Worm (Caenorhabditis elegans): ENCODE results near the gene syd-9.

DNA sequence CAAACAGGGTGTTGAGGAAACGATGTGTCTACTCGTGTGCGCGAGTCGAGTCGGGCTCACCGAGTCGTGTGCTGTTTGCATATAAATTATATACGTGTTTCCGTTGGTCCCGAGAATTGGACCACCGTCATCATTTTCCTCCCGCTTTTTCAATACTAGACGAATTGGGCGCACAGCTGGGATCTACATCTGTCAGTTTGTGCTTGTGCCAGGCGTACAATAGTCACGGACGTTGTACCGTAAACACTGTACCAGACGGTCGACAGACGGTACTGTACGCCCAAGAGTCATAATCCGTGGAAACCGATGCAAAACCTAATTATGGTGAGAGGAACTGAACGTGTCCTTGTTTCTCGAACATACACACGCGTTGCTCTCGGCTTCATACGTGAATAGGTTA, 8.7 kb upstream of the syd-9 start:
- TF ChIP-seq snpc-4 (tag; optimal IDR thresholded peaks at IDR 0.05) (no peak), nhr-25 (tag; optimal IDR thresholded peaks at IDR 0.05) (no peak), ZK546.5 (tag; optimal IDR thresholded peaks at IDR 0.05) (no peak), ama-1 (optimal IDR thresholded peaks at IDR 0.05) (no peak), ztf-11 (tag; optimal IDR thresholded peaks at IDR 0.05) (no peak), nhr-11 (tag; optimal IDR thresholded peaks at IDR 0.05) (no peak), zag-1 (tag; optimal IDR thresholded peaks at IDR 0.05) (no peak), nhr-237 (tag; optimal IDR thresholded peaks at IDR 0.05) (no peak), ceh-82 (tag; optimal IDR thresholded peaks at IDR 0.05) (no peak), elt-1 (tag; optimal IDR thresholded peaks at IDR 0.05) (no peak), lin-13 (GFP tag; optimal IDR thresholded peaks at IDR 0.05) (no peak), dmd-4 (tag; optimal IDR thresholded peaks at IDR 0.05) (no peak), Y55F3AM.14 (GFP tag; optimal IDR thresholded peaks at IDR 0.05) (no peak), mab-5 (tag; optimal IDR thresholded peaks at IDR 0.05) (no peak)

Data from whole organism, L2 larva.